Worm (Caenorhabditis elegans) whole organism, early embryonic: ENCODE data around the gene F58A4.6.

Source experiments
- ama-1 ChIP-seq: fragments of 150-350 bp; optimal IDR thresholded peaks from 2 replicates; lab custom pipeline; 2014
- hmbx-1 ChIP-seq: sonication (generic microtip); optimal IDR thresholded peaks from 2 replicates; lab custom pipeline; 2016; ENCODE audit warnings: mild to moderate bottlenecking, missing genetic modification characterization, missing compliant biosample characterization
- pes-1 ChIP-seq: fragments of 200-800 bp; sonication (Bioruptor generic); IDR thresholded peaks from 2 replicates; pipeline ENCODE4 v1.3.6; 2022; ENCODE audit warnings: missing genetic modification reagents, missing genetic modification characterization, missing compliant biosample characterization
- sea-1 ChIP-seq: fragments of 200-800 bp; sonication (Bioruptor generic); conservative IDR thresholded peaks from 2 replicates; pipeline ENCODE4 v1.3.6; 2022; ENCODE audit warnings: missing genetic modification characterization, missing compliant biosample characterization

ce11 chrIII:9637016-9637415, 22.7 kb downstream of the F58A4.6 start, which contains the start of gene gei-13:
- TF ChIP-seq sea-1 (GFP tag; lab: Robert Waterston, UW) (no peak), pes-1 (GFP tag; lab: Robert Waterston, UW) (no peak), ama-1 (lab: Kevin White, UChicago) (no peak), hmbx-1 (no peak)
